Fruit fly (Drosophila melanogaster) whole organism, embryonic: ENCODE data around the gene Pcd.

Experiments
- CG10321 ChIP-seq: fragments of 200-800 bp; sonication (Bioruptor generic); IDR thresholded peaks from 2 replicates; pipeline ENCODE4 v1.3.6; 2022; ENCODE audit warnings: missing biosample characterization, missing genetic modification characterization
- CG11247 ChIP-seq: fragments of 200-800 bp; sonication (Bioruptor generic); IDR thresholded peaks from 2 replicates; pipeline ENCODE4 v1.3.6; 2022; ENCODE audit warnings: missing biosample characterization, missing genetic modification characterization
- CG11398 ChIP-seq: fragments of 200-800 bp; sonication (Bioruptor generic); optimal IDR thresholded peaks from 2 replicates; lab custom pipeline; 2016; ENCODE audit warnings: missing biosample characterization, missing genetic modification characterization
- CG12744 ChIP-seq: fragments of 200-800 bp; sonication (Bioruptor generic); optimal IDR thresholded peaks from 2 replicates; lab custom pipeline; 2016; ENCODE audit warnings: missing biosample characterization, missing genetic modification characterization
- CG1529 ChIP-seq: fragments of 200-800 bp; sonication (Bioruptor generic); optimal IDR thresholded peaks from 3 replicates; lab custom pipeline; 2018; ENCODE audit warnings: missing biosample characterization, missing genetic modification characterization
- CG15479 ChIP-seq: fragments of 200-800 bp; sonication (Bioruptor generic); optimal IDR thresholded peaks from 3 replicates; lab custom pipeline; 2019; ENCODE audit warnings: missing biosample characterization, mild to moderate bottlenecking, missing genetic modification characterization, moderate library complexity
- CG1603 ChIP-seq: fragments of 200-800 bp; sonication (Bioruptor generic); optimal IDR thresholded peaks from 2 replicates; lab custom pipeline; 2019; ENCODE audit warnings: missing biosample characterization, mild to moderate bottlenecking, missing genetic modification characterization, moderate library complexity
- CG17361 ChIP-seq: fragments of 200-800 bp; sonication (Bioruptor generic); IDR thresholded peaks from 3 replicates; pipeline ENCODE4 v1.3.6; 2022; ENCODE audit warnings: missing biosample characterization, missing genetic modification characterization
- CG18599 ChIP-seq: fragments of 200-800 bp; sonication (Bioruptor generic); optimal IDR thresholded peaks from 3 replicates; lab custom pipeline; 2017; ENCODE audit warnings: missing biosample characterization, missing genetic modification characterization, mild to moderate bottlenecking, moderate library complexity, missing genetic modification reagents
- CG2875 ChIP-seq: fragments of 200-800 bp; sonication (Bioruptor generic); optimal IDR thresholded peaks from 2 replicates; lab custom pipeline; 2017; ENCODE audit warnings: missing biosample characterization, mild to moderate bottlenecking, missing genetic modification characterization, missing genetic modification reagents
- CG2889 ChIP-seq: fragments of 200-800 bp; sonication (Bioruptor generic); IDR thresholded peaks from 3 replicates; pipeline ENCODE4 v1.3.6; 2022; ENCODE audit warnings: missing biosample characterization, missing genetic modification characterization
- CG31365 ChIP-seq: fragments of 200-800 bp; sonication (Bioruptor generic); optimal IDR thresholded peaks from 2 replicates; lab custom pipeline; 2018; ENCODE audit warnings: missing biosample characterization, mild to moderate bottlenecking, missing genetic modification characterization
- CG31388 ChIP-seq: fragments of 200-800 bp; sonication (Bioruptor generic); optimal IDR thresholded peaks from 2 replicates; lab custom pipeline; 2016; ENCODE audit warnings: missing biosample characterization, missing genetic modification characterization
- CG4820 ChIP-seq: fragments of 200-800 bp; sonication (Bioruptor generic); optimal IDR thresholded peaks from 3 replicates; lab custom pipeline; 2016; ENCODE audit warnings: missing biosample characterization, missing genetic modification characterization
- CG4854 ChIP-seq: fragments of 200-800 bp; sonication (Bioruptor generic); optimal IDR thresholded peaks from 2 replicates; lab custom pipeline; 2016; ENCODE audit warnings: missing biosample characterization, missing genetic modification characterization, inconsistent platforms
- CG6813 ChIP-seq: fragments of 200-800 bp; sonication (Bioruptor generic); optimal IDR thresholded peaks from 2 replicates; lab custom pipeline; 2017; ENCODE audit warnings: missing biosample characterization, missing genetic modification characterization, mild to moderate bottlenecking, moderate library complexity, missing genetic modification reagents
- CG7372 ChIP-seq: fragments of 200-800 bp; sonication (Bioruptor generic); IDR thresholded peaks from 2 replicates; pipeline ENCODE4 v1.3.6; 2022; ENCODE audit warnings: missing biosample characterization, missing genetic modification characterization
- CG7786 ChIP-seq: fragments of 200-800 bp; sonication (Bioruptor generic); optimal IDR thresholded peaks from 2 replicates; lab custom pipeline; 2016; ENCODE audit warnings: missing biosample characterization, missing genetic modification characterization
- CG8359 ChIP-seq: fragments of 200-800 bp; sonication (Bioruptor generic); optimal IDR thresholded peaks from 2 replicates; lab custom pipeline; 2017; ENCODE audit warnings: missing biosample characterization, mild to moderate bottlenecking, missing genetic modification characterization, borderline replicate concordance
- CG8944 ChIP-seq: fragments of 200-800 bp; sonication (Bioruptor generic); optimal IDR thresholded peaks from 3 replicates; lab custom pipeline; 2016; ENCODE audit warnings: missing biosample characterization, missing genetic modification characterization
- CG9437 ChIP-seq: fragments of 200-800 bp; sonication (Bioruptor generic); optimal IDR thresholded peaks from 2 replicates; lab custom pipeline; 2018; ENCODE audit warnings: missing biosample characterization, mild to moderate bottlenecking, missing genetic modification characterization
- CG9727 ChIP-seq: fragments of 200-800 bp; sonication (Bioruptor generic); optimal IDR thresholded peaks from 3 replicates; lab custom pipeline; 2017; ENCODE audit warnings: missing biosample characterization, mild to moderate bottlenecking, missing genetic modification characterization
- CG9932 ChIP-seq: fragments of 200-800 bp; sonication (Bioruptor generic); IDR thresholded peaks from 2 replicates; pipeline ENCODE4 v1.3.6; 2022; ENCODE audit warnings: missing biosample characterization, missing genetic modification characterization
- CHES-1-like ChIP-seq: fragments of 200-800 bp; sonication (Bioruptor generic); optimal IDR thresholded peaks from 2 replicates; lab custom pipeline; 2016; ENCODE audit warnings: missing biosample characterization, missing genetic modification characterization
- CTCF ChIP-seq: fragments of 200-800 bp; sonication (Bioruptor generic); optimal IDR thresholded peaks from 2 replicates; lab custom pipeline; 2017; ENCODE audit warnings: missing biosample characterization, mild to moderate bottlenecking, missing genetic modification characterization, moderate library complexity
- Camta ChIP-seq: fragments of 200-800 bp; sonication (Bioruptor generic); optimal IDR thresholded peaks from 2 replicates; lab custom pipeline; 2016; ENCODE audit warnings: missing biosample characterization, missing genetic modification characterization
- Doc2 ChIP-seq: fragments of 200-800 bp; sonication (Bioruptor generic); IDR thresholded peaks from 2 replicates; pipeline ENCODE4 v1.3.6; 2022; ENCODE audit warnings: missing biosample characterization, missing genetic modification characterization
- Doc3 ChIP-seq: fragments of 200-800 bp; sonication (Bioruptor generic); IDR thresholded peaks from 3 replicates; pipeline ENCODE4 v1.3.6; 2022; ENCODE audit warnings: missing biosample characterization, missing genetic modification characterization; ENCODE audit not compliant: partially characterized antibody
- HHEX ChIP-seq: fragments of 200-800 bp; sonication (Bioruptor generic); optimal IDR thresholded peaks from 3 replicates; lab custom pipeline; 2017; ENCODE audit warnings: missing biosample characterization, mild to moderate bottlenecking, missing genetic modification characterization, missing genetic modification reagents
- Hr3 ChIP-seq: fragments of 200-800 bp; sonication (Bioruptor generic); optimal IDR thresholded peaks from 3 replicates; lab custom pipeline; 2016; ENCODE audit warnings: missing biosample characterization, missing genetic modification characterization
- Hsf ChIP-seq: fragments of 200-800 bp; sonication (Bioruptor generic); optimal IDR thresholded peaks from 3 replicates; lab custom pipeline; 2016; ENCODE audit warnings: missing biosample characterization, missing genetic modification characterization
- NC2β ChIP-seq: fragments of 200-800 bp; sonication (Bioruptor generic); optimal IDR thresholded peaks from 2 replicates; lab custom pipeline; 2016; ENCODE audit warnings: missing biosample characterization, missing genetic modification characterization
- Nf-YC ChIP-seq: fragments of 200-800 bp; optimal IDR thresholded peaks from 3 replicates; lab custom pipeline; 2019; ENCODE audit warnings: missing biosample characterization, mild to moderate bottlenecking, missing genetic modification characterization, moderate library complexity
- Oli ChIP-seq: fragments of 200-800 bp; sonication (Bioruptor generic); optimal IDR thresholded peaks from 2 replicates; lab custom pipeline; 2018; ENCODE audit warnings: missing biosample characterization, mild to moderate bottlenecking, missing genetic modification characterization, moderate library complexity
- aop ChIP-seq: fragments of 200-800 bp; sonication (Bioruptor generic); IDR thresholded peaks from 2 replicates; pipeline ENCODE4 v1.3.6; 2022; ENCODE audit warnings: missing biosample characterization, missing genetic modification characterization
- chinmo ChIP-seq: fragments of 200-800 bp; sonication (Bioruptor generic); IDR thresholded peaks from 4 replicates; pipeline ENCODE4 v1.3.6; 2022; ENCODE audit warnings: missing biosample characterization, missing genetic modification characterization; ENCODE audit not compliant: partially characterized antibody
- crc ChIP-seq: fragments of 200-800 bp; sonication (Bioruptor generic); optimal IDR thresholded peaks from 2 replicates; lab custom pipeline; 2016; ENCODE audit warnings: missing biosample characterization, missing genetic modification characterization
- dan ChIP-seq: fragments of 200-800 bp; sonication (Bioruptor generic); IDR thresholded peaks from 2 replicates; pipeline ENCODE4 v1.3.6; 2022; ENCODE audit warnings: missing biosample characterization, missing genetic modification characterization
- eyg ChIP-seq: fragments of 200-800 bp; sonication (Bioruptor generic); optimal IDR thresholded peaks from 3 replicates; lab custom pipeline; 2016; ENCODE audit warnings: missing biosample characterization, missing genetic modification characterization
- fd96Cb ChIP-seq: fragments of 200-800 bp; sonication (Bioruptor generic); optimal IDR thresholded peaks from 2 replicates; lab custom pipeline; 2018; ENCODE audit warnings: missing biosample characterization, mild to moderate bottlenecking, missing genetic modification characterization, moderate library complexity
- gcm ChIP-seq: fragments of 200-800 bp; sonication (Bioruptor generic); optimal IDR thresholded peaks from 2 replicates; lab custom pipeline; 2019; ENCODE audit warnings: missing biosample characterization, mild to moderate bottlenecking, missing genetic modification characterization, moderate library complexity
- gsb-n ChIP-seq: fragments of 200-800 bp; sonication (Bioruptor generic); optimal IDR thresholded peaks from 3 replicates; lab custom pipeline; 2018; ENCODE audit warnings: missing biosample characterization, mild to moderate bottlenecking, missing genetic modification characterization
- ham ChIP-seq: fragments of 200-800 bp; sonication (Bioruptor generic); IDR thresholded peaks from 2 replicates; pipeline ENCODE4 v1.3.6; 2022; ENCODE audit warnings: missing biosample characterization, missing genetic modification characterization
- lola ChIP-seq, 3 experiments: fragments of >200 bp in 2 of 3; fragments of 200-800 bp in 1 of 3; sonication (Bioruptor generic) in 1 of 3; optimal IDR thresholded peaks; 2 replicates each; lab custom pipeline; 2017 to 2019; ENCODE audit warnings: missing biosample characterization in 3 of 3, missing genetic modification characterization in 3 of 3, mild to moderate bottlenecking in 1 of 3, moderate library complexity in 1 of 3
- odd ChIP-seq: fragments of 200-800 bp; sonication (Bioruptor generic); optimal IDR thresholded peaks from 2 replicates; lab custom pipeline; 2017; ENCODE audit warnings: missing biosample characterization, mild to moderate bottlenecking, missing genetic modification characterization
- ranshi ChIP-seq: fragments of 200-800 bp; sonication (Bioruptor generic); IDR thresholded peaks from 2 replicates; pipeline ENCODE4 v1.3.6; 2022; ENCODE audit warnings: missing biosample characterization, missing genetic modification characterization
- row ChIP-seq: fragments of 200-800 bp; sonication (Bioruptor generic); IDR thresholded peaks from 3 replicates; pipeline ENCODE4 v1.3.6; 2022; ENCODE audit warnings: missing biosample characterization, missing genetic modification characterization
- sd ChIP-seq: fragments of 200-800 bp; sonication (Bioruptor generic); optimal IDR thresholded peaks from 3 replicates; lab custom pipeline; 2018; ENCODE audit warnings: missing biosample characterization, mild to moderate bottlenecking, missing genetic modification characterization, moderate library complexity
- trh ChIP-seq: fragments of 200-800 bp; sonication (Bioruptor generic); optimal IDR thresholded peaks from 2 replicates; lab custom pipeline; 2016; ENCODE audit warnings: missing biosample characterization, missing genetic modification characterization
- z ChIP-seq: fragments of 200-800 bp; sonication (Bioruptor generic); IDR thresholded peaks from 3 replicates; pipeline ENCODE4 v1.3.6; 2022; ENCODE audit warnings: missing biosample characterization, missing genetic modification characterization
- zen2 ChIP-seq: fragments of 200-800 bp; sonication (Bioruptor generic); IDR thresholded peaks from 3 replicates; pipeline ENCODE4 v1.3.6; 2022; ENCODE audit warnings: missing biosample characterization, missing genetic modification characterization; ENCODE audit not compliant: partially characterized antibody

Pcd gene

dm6 chr3R:29736678-29737093 lies 13.7 kb downstream of the Pcd start, which contains the start of the genes CG7601 and CIA30 (continued):
- TF ChIP-seq crc (GFP tag; lab: Kevin White, UChicago) (peak; percentile 99), dan (peak; percentile 100), chinmo (GFP tag; lab: Robert Waterston, UW) (0 out of 4 replicates have a peak, but pooled peaks have one; percentile 39), CG1529 (peak; percentile 92), zen2 (GFP tag; lab: Robert Waterston, UW) (no peak), fd96Cb (tag; lab: Kevin White, UChicago) (peak; percentile 99), CG7372 (GFP tag; lab: Robert Waterston, UW) (peak; percentile 100), Doc3 (GFP tag; lab: Robert Waterston, UW) (no peak), eyg (peak; percentile 98), NC2β (peak; percentile 96), CG17361 (GFP tag; lab: Robert Waterston, UW) (peak; percentile 96), CG31388 (GFP tag; lab: Kevin White, UChicago) (peak; percentile 98), Camta (peak; percentile 99), CG15479 (peak; percentile 28), Oli (peak; percentile 96), CG7786 (GFP tag; lab: Kevin White, UChicago) (peak; percentile 99), CG4820 (GFP tag; lab: Kevin White, UChicago) (peak; percentile 98), sd (no peak), CG11247 (GFP tag; lab: Robert Waterston, UW) (peak; percentile 100), lola (GFP tag; optimal IDR thresholded peaks at IDR 0.05; lab: Kevin White, UChicago) (peak in 1 of 3 experiments; percentile 93), CG10321 (GFP tag; lab: Robert Waterston, UW) (peak; percentile 90), CG6813 (GFP tag; lab: Kevin White, UChicago) (peak; percentile 98), CG2889 (GFP tag; lab: Robert Waterston, UW) (peak; percentile 99), ham (peak; percentile 99), Hsf (peak; percentile 99), Nf-YC (peak; percentile 90), gsb-n (tag; lab: Kevin White, UChicago) (peak; percentile 95), z (peak; percentile 90), CG11398 (GFP tag; lab: Kevin White, UChicago) (peak; percentile 96), CG9727 (GFP tag; lab: Kevin White, UChicago) (peak; percentile 98), CG12744 (GFP tag; lab: Kevin White, UChicago) (peak; percentile 95), ranshi (GFP tag; lab: Robert Waterston, UW) (peak; percentile 100), CG8359 (GFP tag; lab: Kevin White, UChicago) (peak; percentile 89), CG8944 (GFP tag; lab: Kevin White, UChicago) (peak; percentile 99), gcm (GFP tag; lab: Kevin White, UChicago) (no peak), HHEX (GFP tag; lab: Kevin White, UChicago) (peak; percentile 98), CG31365 (peak; percentile 94), CG1603 (peak; percentile 96), Doc2 (GFP tag; lab: Robert Waterston, UW) (peak; percentile 100), odd (GFP tag; lab: Kevin White, UChicago) (peak; percentile 89), Hr3 (GFP tag; lab: Kevin White, UChicago) (peak; percentile 97), aop (peak; percentile 100), CHES-1-like (GFP tag; lab: Kevin White, UChicago) (peak; percentile 99), CG4854 (GFP tag; lab: Kevin White, UChicago) (peak; percentile 99), CTCF (GFP tag; lab: Kevin White, UChicago) (peak; percentile 63), trh (GFP tag; lab: Kevin White, UChicago) (peak; percentile 97), row (GFP tag; lab: Robert Waterston, UW) (peak; percentile 100), CG18599 (GFP tag; lab: Kevin White, UChicago) (peak; percentile 98), CG2875 (GFP tag; lab: Kevin White, UChicago) (peak; percentile 92), CG9932 (peak; percentile 100), CG9437 (GFP tag; lab: Kevin White, UChicago) (peak; percentile 98)
